Worm (Caenorhabditis elegans) whole organism, mixed stage, embryonic: ENCODE measurements around the gene tni-1.

ENCODE experiments used
- blmp-1 ChIP-seq: fragments of 150-350 bp; optimal IDR thresholded peaks from 2 replicates; lab custom pipeline; 2014; ENCODE audit warnings: missing biosample characterization, missing genetic modification characterization
- ceh-83 ChIP-seq: fragments of 200-800 bp; sonication (Bioruptor generic); optimal IDR thresholded peaks from 2 replicates; lab custom pipeline; 2018; ENCODE audit warnings: mild to moderate bottlenecking, missing genetic modification characterization, missing compliant biosample characterization
- lsy-2 ChIP-seq: fragments of 150-350 bp; optimal IDR thresholded peaks from 2 replicates; lab custom pipeline; 2014; ENCODE audit warnings: missing biosample characterization, missing genetic modification characterization
- nhr-12 ChIP-seq: fragments of 150-350 bp; optimal IDR thresholded peaks from 2 replicates; lab custom pipeline; 2014; ENCODE audit warnings: missing biosample characterization, missing genetic modification characterization
- nhr-28 ChIP-seq: fragments of 150-350 bp; optimal IDR thresholded peaks from 2 replicates; lab custom pipeline; 2014; ENCODE audit warnings: missing biosample characterization, missing genetic modification characterization
- nhr-76 ChIP-seq: sonication (generic microtip); optimal IDR thresholded peaks from 2 replicates; lab custom pipeline; 2017; ENCODE audit warnings: missing biosample characterization, missing genetic modification characterization
- pha-4 ChIP-seq: fragments of 150-350 bp; optimal IDR thresholded peaks from 2 replicates; lab custom pipeline; 2018; ENCODE audit warnings: missing biosample characterization, missing genetic modification reagents, missing genetic modification characterization
- unc-39 ChIP-seq: fragments of 150-350 bp; optimal IDR thresholded peaks from 2 replicates; lab custom pipeline; 2014; ENCODE audit warnings: missing biosample characterization, missing genetic modification characterization
- zip-8 ChIP-seq: fragments of 150-350 bp; optimal IDR thresholded peaks from 2 replicates; lab custom pipeline; 2014; ENCODE audit warnings: missing biosample characterization, missing genetic modification characterization

DNA sequence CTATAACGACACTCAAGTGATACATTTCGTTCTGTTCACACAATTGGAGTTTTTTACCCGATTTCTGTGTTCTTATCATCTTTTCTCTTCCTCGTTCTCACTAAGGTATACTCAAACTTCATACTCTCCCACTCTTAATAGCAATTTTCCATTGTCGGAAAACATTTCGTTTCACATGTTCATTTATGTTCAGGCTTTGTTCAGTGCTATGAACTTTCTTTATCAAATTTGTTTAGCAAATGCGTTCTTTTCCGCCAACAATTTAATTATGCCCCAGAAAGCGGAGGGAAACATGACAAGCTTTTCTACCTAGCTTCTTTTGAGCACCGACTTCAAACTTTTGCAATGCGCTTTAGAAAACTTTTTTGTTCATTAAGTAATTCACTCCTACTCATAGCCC is 31.8 kb downstream of the tni-1 start:
- TF ChIP-seq nhr-28 (tag; lab: Kevin White, UChicago) (no peak), nhr-12 (tag; lab: Kevin White, UChicago) (no peak), zip-8 (tag; lab: Kevin White, UChicago) (no peak), nhr-76 (no peak), unc-39 (tag; lab: Kevin White, UChicago) (no peak), lsy-2 (no peak), ceh-83 (GFP tag; lab: Kevin White, UChicago) (no peak), pha-4 (no peak), blmp-1 (tag; lab: Kevin White, UChicago) (no peak)
